Worm (Caenorhabditis elegans): ENCODE data around the gene peb-1.

Gene peb-1

ce11 chrX:2265069-2265468 lies 54.2 kb downstream of the peb-1 start:
- no peak for TF ChIP-seq nhr-76 (tag; optimal IDR thresholded peaks at IDR 0.05)
- TF ChIP-seq snpc-4 (tag; optimal IDR thresholded peaks at IDR 0.05) = no peak
- no peak for TF ChIP-seq tbx-2 (tag; optimal IDR thresholded peaks at IDR 0.05)
- TF ChIP-seq fkh-10 (GFP tag; optimal IDR thresholded peaks at IDR 0.05) = peak; percentile 48
- no peak for TF ChIP-seq sea-2 (GFP tag; optimal IDR thresholded peaks at IDR 0.05)

- TF ChIP-seq jun-1 (tag; optimal IDR thresholded peaks at IDR 0.05) (no peak), nhr-77 (tag; optimal IDR thresholded peaks at IDR 0.05) (no peak), hmg-11 (tag; optimal IDR thresholded peaks at IDR 0.05) (no peak), ztf-4 (tag; optimal IDR thresholded peaks at IDR 0.05) (no peak), nhr-11 (tag; optimal IDR thresholded peaks at IDR 0.05) (no peak), nhr-12 (tag; optimal IDR thresholded peaks at IDR 0.05) (no peak)
These were observed 55.5 kb downstream of the peb-1 start for ce11 chrX:2266366-2266765.

ce11 chrX:2266777-2267176 lies 55.9 kb downstream of the peb-1 start:
- TF ChIP-seq eor-1 (tag; optimal IDR thresholded peaks at IDR 0.05) (no peak), mdl-1 (tag; optimal IDR thresholded peaks at IDR 0.05) (no peak), tbx-2 (tag; optimal IDR thresholded peaks at IDR 0.05) (no peak), pqm-1 (tag; optimal IDR thresholded peaks at IDR 0.05) (no peak), fkh-10 (GFP tag; optimal IDR thresholded peaks at IDR 0.05) (peak; percentile 41), R02D3.7 (tag; optimal IDR thresholded peaks at IDR 0.05) (no peak)

- TF ChIP-seq ztf-4 (tag; optimal IDR thresholded peaks at IDR 0.05) (no peak), nfya-1 (tag; optimal IDR thresholded peaks at IDR 0.05; ENCODE audit: insufficient read depth) (peak; percentile 14)
These were observed 57.1 kb downstream of the peb-1 start, which contains the start of gene AH9.6 for ce11 chrX:2267956-2268355. AH9.6 (minus strand) TSS chrX:2268138.
